Worm (Caenorhabditis elegans): ENCODE results near the gene F09B9.4.

DNA sequence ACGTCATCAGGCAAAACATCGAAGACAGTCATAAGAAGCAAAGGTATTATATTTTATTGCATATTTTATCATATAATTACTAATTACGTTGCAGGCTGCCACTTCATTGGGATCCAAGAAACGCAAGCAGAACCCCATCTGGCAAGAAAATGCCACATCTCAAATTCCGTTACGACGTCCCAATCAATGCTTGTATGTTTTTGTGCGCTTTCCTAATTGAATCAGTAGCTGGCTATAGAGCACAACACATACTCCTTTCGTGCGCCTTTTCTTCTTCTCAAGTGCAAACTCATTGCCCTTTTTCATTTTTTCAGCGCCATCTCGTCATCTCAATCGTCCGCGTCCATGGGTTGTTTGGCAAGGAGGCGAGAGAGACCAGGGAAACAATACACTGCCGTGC lies 9.5 kb upstream of the F09B9.4 start:
- TF ChIP-seq elt-1 (tag; optimal IDR thresholded peaks at IDR 0.05) (no peak), ama-1 (optimal IDR thresholded peaks at IDR 0.05) (no peak), skn-1 (tag; optimal IDR thresholded peaks at IDR 0.05) (no peak), nfya-1 (tag; optimal IDR thresholded peaks at IDR 0.05; ENCODE audit: insufficient read depth) (no peak), ztf-11 (tag; optimal IDR thresholded peaks at IDR 0.05) (no peak), pha-4 (tag; optimal IDR thresholded peaks at IDR 0.05) (no peak), zag-1 (tag; optimal IDR thresholded peaks at IDR 0.05) (no peak), lin-15B (tag; optimal IDR thresholded peaks at IDR 0.05) (no peak), fkh-2 (tag; optimal IDR thresholded peaks at IDR 0.05) (no peak), unc-62 (GFP tag; optimal IDR thresholded peaks at IDR 0.05) (no peak), lin-39 (tag; optimal IDR thresholded peaks at IDR 0.05) (no peak), nhr-12 (tag; optimal IDR thresholded peaks at IDR 0.05) (no peak), fos-1 (tag; optimal IDR thresholded peaks at IDR 0.05) (no peak), ZK546.5 (tag; optimal IDR thresholded peaks at IDR 0.05) (no peak)
